Worm (Caenorhabditis elegans): ENCODE data around the gene hrde-1.
A peak's percentile ranks its signal among the peaks of the same experiment; 100 is the strongest.

hrde-1 gene

DNA sequence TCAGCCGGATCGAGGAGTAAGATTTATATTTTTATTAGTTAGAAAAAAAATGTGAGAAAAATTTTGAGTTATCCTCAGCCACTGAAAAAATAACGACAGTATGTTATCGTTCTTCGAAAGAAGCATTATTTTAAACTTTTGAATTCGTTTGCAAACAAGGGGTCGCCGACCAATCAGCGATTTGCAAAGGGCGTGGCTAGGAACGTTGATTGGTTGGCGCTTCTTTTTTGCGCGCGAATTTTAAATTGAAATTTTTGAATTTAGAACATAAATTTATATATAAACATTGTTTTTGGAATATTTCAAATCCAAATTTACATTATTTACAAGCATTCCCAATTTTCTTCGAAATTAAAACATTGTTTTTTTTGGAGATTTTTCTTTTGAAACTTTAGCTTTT, 32.8 kb downstream of the hrde-1 start:
- TF ChIP-seq nfyb-1 (GFP tag; IDR thresholded peaks at IDR 0.05) (0 out of 2 replicates have a peak, but pooled peaks have one; percentile 40), F22D6.2 (tag; optimal IDR thresholded peaks at IDR 0.05) (no peak), snpc-1.3 (tag; optimal IDR thresholded peaks at IDR 0.05; ENCODE audit: insufficient read depth) (no peak), sdz-38 (tag; optimal IDR thresholded peaks at IDR 0.05) (no peak), ztf-25 (GFP tag; IDR thresholded peaks at IDR 0.05) (no peak)

ce11 chrIII:4137180-4137579, 38.8 kb downstream of the hrde-1 start:
- TF ChIP-seq efl-1 (GFP tag; optimal IDR thresholded peaks at IDR 0.05), result no peak
- TF ChIP-seq hrde-1 (tag; optimal IDR thresholded peaks at IDR 0.05; ENCODE audit: borderline replicate concordance), result no peak
- TF ChIP-seq lin-54 (GFP tag; optimal IDR thresholded peaks at IDR 0.05), result no peak
- no peak for TF ChIP-seq mes-4 (tag; optimal IDR thresholded peaks at IDR 0.05)
- TF ChIP-seq ekl-4 (GFP tag; IDR thresholded peaks at IDR 0.05), result no peak
- no peak for TF ChIP-seq bed-2 (GFP tag; IDR thresholded peaks at IDR 0.05)
- TF ChIP-seq tlf-1 (GFP tag; optimal IDR thresholded peaks at IDR 0.05), result no peak
- no peak for TF ChIP-seq ama-1 (optimal IDR thresholded peaks at IDR 0.05)
- no peak for TF ChIP-seq ama-1 (GFP tag; optimal IDR thresholded peaks at IDR 0.05)
- no peak for TF ChIP-seq ztf-18 (tag; optimal IDR thresholded peaks at IDR 0.05)

ce11 chrIII:4134059-4134458, 41.9 kb downstream of the hrde-1 start:
- TF ChIP-seq athp-1 (tag; optimal IDR thresholded peaks at IDR 0.05), result no peak
- no peak for TF ChIP-seq attf-5 (GFP tag; optimal IDR thresholded peaks at IDR 0.05)
- TF ChIP-seq let-607 (tag; optimal IDR thresholded peaks at IDR 0.05), result no peak
- peak; percentile 88 for TF ChIP-seq zfh-2 (GFP tag; conservative IDR thresholded peaks at IDR 0.05)
- TF ChIP-seq efl-1 (GFP tag; optimal IDR thresholded peaks at IDR 0.05), result no peak
- 0 out of 2 replicates have a peak, but pooled peaks have one; percentile 58 for TF ChIP-seq bed-2 (GFP tag; IDR thresholded peaks at IDR 0.05)
- no peak for TF ChIP-seq B0336.3 (GFP tag; IDR thresholded peaks at IDR 0.05)
- TF ChIP-seq egrh-3 (GFP tag; IDR thresholded peaks at IDR 0.05), result peak; percentile 58; the same call in 1 of the 2 replicates
- TF ChIP-seq snpc-4 (GFP tag; optimal IDR thresholded peaks at IDR 0.05), result no peak
- no peak for TF ChIP-seq snpc-4 (tag; optimal IDR thresholded peaks at IDR 0.05)

- TF ChIP-seq egl-44 (GFP tag; IDR thresholded peaks at IDR 0.05) (no peak), nfyb-1 (GFP tag; IDR thresholded peaks at IDR 0.05) (peak; percentile 59)
These were observed 44.0 kb downstream of the hrde-1 start for ce11 chrIII:4131814-4132555.

- TF ChIP-seq lin-26 (GFP tag; IDR thresholded peaks at IDR 0.05) (no peak), aptf-3 (GFP tag; IDR thresholded peaks at IDR 0.05) (no peak), snpc-1.1 (tag; optimal IDR thresholded peaks at IDR 0.05; ENCODE audit: insufficient read depth) (no peak), F52B5.7 (tag; optimal IDR thresholded peaks at IDR 0.05) (no peak), hmg-1.2 (GFP tag; IDR thresholded peaks at IDR 0.05) (peak; percentile 51), unc-130 (GFP tag; optimal IDR thresholded peaks at IDR 0.05) (no peak), rcor-1 (GFP tag; IDR thresholded peaks at IDR 0.05) (no peak)
These were observed 52.1 kb downstream of the hrde-1 start for ce11 chrIII:4123900-4124299.
